Worm (Caenorhabditis elegans) whole organism, young adult: ENCODE data around the gene fbxb-107.

Experiments used
- B0035.1 ChIP-seq: sonication (generic microtip); optimal IDR thresholded peaks from 2 replicates; lab custom pipeline; 2016; ENCODE audit warnings: missing genetic modification characterization, mild to moderate bottlenecking, missing compliant biosample characterization, missing genotype, missing genetic modification reagents
- F23B12.7 ChIP-seq: sonication (generic microtip); optimal IDR thresholded peaks from 2 replicates; lab custom pipeline; 2017; ENCODE audit warnings: missing genetic modification characterization, mild to moderate bottlenecking, missing compliant biosample characterization, antibody characterized with exemption, moderate library complexity; ENCODE audit not compliant: insufficient read depth
- F39B2.1 ChIP-seq: fragments of 200-800 bp; sonication (Bioruptor generic); IDR thresholded peaks from 2 replicates; pipeline ENCODE4 v1.3.6; 2022; ENCODE audit warnings: missing genetic modification reagents, missing genetic modification characterization, missing compliant biosample characterization
- ZK185.1 ChIP-seq: sonication (generic microtip); optimal IDR thresholded peaks from 2 replicates; lab custom pipeline; 2016; ENCODE audit warnings: mild to moderate bottlenecking, missing genetic modification characterization, missing compliant biosample characterization; ENCODE audit not compliant: poor library complexity, severe bottlenecking
- aptf-3 ChIP-seq: fragments of 200-800 bp; sonication (Bioruptor generic); IDR thresholded peaks from 2 replicates; pipeline ENCODE4 v1.3.6; 2022; ENCODE audit warnings: missing genetic modification characterization, missing compliant biosample characterization
- attf-5 ChIP-seq: fragments of 200-800 bp; sonication (Bioruptor generic); optimal IDR thresholded peaks from 2 replicates; lab custom pipeline; 2018; ENCODE audit warnings: mild to moderate bottlenecking, missing genetic modification characterization, missing compliant biosample characterization
- bed-2 ChIP-seq: fragments of 200-800 bp; sonication (Bioruptor generic); IDR thresholded peaks from 2 replicates; pipeline ENCODE4 v1.3.6; 2022; ENCODE audit warnings: missing genetic modification reagents, missing genetic modification characterization, missing compliant biosample characterization
- ccch-3 ChIP-seq: fragments of 200-800 bp; sonication (Bioruptor generic); optimal IDR thresholded peaks from 2 replicates; lab custom pipeline; 2018; ENCODE audit warnings: mild to moderate bottlenecking, missing genetic modification characterization, missing compliant biosample characterization
- ceh-27 ChIP-seq: fragments of 200-800 bp; sonication (Bioruptor generic); optimal IDR thresholded peaks from 2 replicates; lab custom pipeline; 2018; ENCODE audit warnings: mild to moderate bottlenecking, missing genetic modification characterization, moderate library complexity, missing compliant biosample characterization
- ceh-40 ChIP-seq: fragments of 200-800 bp; sonication (Bioruptor generic); IDR thresholded peaks from 2 replicates; pipeline ENCODE4 v1.3.6; 2022; ENCODE audit warnings: missing genetic modification characterization, missing compliant biosample characterization
- ceh-91 ChIP-seq: fragments of 200-800 bp; sonication (Bioruptor generic); IDR thresholded peaks from 2 replicates; pipeline ENCODE4 v1.3.6; 2022; ENCODE audit warnings: missing genetic modification reagents, missing genetic modification characterization, missing compliant biosample characterization
- chd-7 ChIP-seq: sonication (generic microtip); optimal IDR thresholded peaks from 2 replicates; lab custom pipeline; 2016; ENCODE audit warnings: mild to moderate bottlenecking, missing genetic modification characterization, moderate library complexity, missing compliant biosample characterization
- efl-1 ChIP-seq: fragments of 150-350 bp; optimal IDR thresholded peaks from 2 replicates; lab custom pipeline; 2014; ENCODE audit warnings: missing biosample characterization, missing genetic modification reagents, missing genetic modification characterization
- ets-4 ChIP-seq: fragments of 200-800 bp; sonication (Bioruptor generic); optimal IDR thresholded peaks from 2 replicates; lab custom pipeline; 2018; ENCODE audit warnings: mild to moderate bottlenecking, missing genetic modification characterization, missing compliant biosample characterization
- gei-17 ChIP-seq: fragments of 200-800 bp; sonication (Bioruptor generic); optimal IDR thresholded peaks from 2 replicates; lab custom pipeline; 2018; ENCODE audit warnings: mild to moderate bottlenecking, missing genetic modification characterization, missing compliant biosample characterization
- hmg-1.2 ChIP-seq: fragments of 200-800 bp; sonication (Bioruptor generic); IDR thresholded peaks from 2 replicates; pipeline ENCODE4 v1.3.6; 2022; ENCODE audit warnings: missing genetic modification reagents, missing genetic modification characterization, missing compliant biosample characterization
- hrde-1 ChIP-seq: sonication (generic microtip); optimal IDR thresholded peaks from 2 replicates; lab custom pipeline; 2016; ENCODE audit warnings: missing genetic modification characterization, mild to moderate bottlenecking, missing compliant biosample characterization, moderate library complexity, missing genotype, missing genetic modification reagents, borderline replicate concordance
- hsf-1 ChIP-seq: fragments of 200-800 bp; sonication (Bioruptor generic); IDR thresholded peaks from 2 replicates; pipeline ENCODE4 v1.3.6; 2022; ENCODE audit warnings: missing genetic modification reagents, missing genetic modification characterization, missing compliant biosample characterization
- let-526 ChIP-seq: fragments of 200-800 bp; sonication (Bioruptor generic); IDR thresholded peaks from 2 replicates; pipeline ENCODE4 v1.3.6; 2022; ENCODE audit warnings: missing genetic modification reagents, missing genetic modification characterization, missing compliant biosample characterization
- let-607 ChIP-seq, 2 experiments: fragments of 200-800 bp in 1 of 2; sonication (Bioruptor generic) in 1 of 2; sonication (generic microtip) in 1 of 2; optimal IDR thresholded peaks; 2 replicates each; lab custom pipeline; 2016 to 2018; ENCODE audit warnings: mild to moderate bottlenecking in 2 of 2, missing compliant biosample characterization in 2 of 2, missing genetic modification characterization in 2 of 2, moderate library complexity in 2 of 2, missing genotype in 1 of 2
- lsy-27 ChIP-seq: sonication (generic microtip); optimal IDR thresholded peaks from 2 replicates; lab custom pipeline; 2017; ENCODE audit warnings: missing genetic modification characterization, mild to moderate bottlenecking, missing compliant biosample characterization, antibody characterized with exemption, missing genotype, borderline replicate concordance; ENCODE audit not compliant: insufficient read depth
- madf-10 ChIP-seq: sonication (generic microtip); optimal IDR thresholded peaks from 2 replicates; lab custom pipeline; 2016; ENCODE audit warnings: mild to moderate bottlenecking, missing genetic modification characterization, missing compliant biosample characterization
- mcd-1 ChIP-seq: fragments of 200-800 bp; sonication (Bioruptor generic); IDR thresholded peaks from 2 replicates; pipeline ENCODE4 v1.3.6; 2022; ENCODE audit warnings: missing genetic modification reagents, missing genetic modification characterization, missing compliant biosample characterization
- mel-28 ChIP-seq: sonication (generic microtip); optimal IDR thresholded peaks from 2 replicates; lab custom pipeline; 2016; ENCODE audit warnings: borderline replicate concordance, mild to moderate bottlenecking, missing genetic modification characterization, missing compliant biosample characterization
- mes-4 ChIP-seq: sonication (generic microtip); optimal IDR thresholded peaks from 2 replicates; lab custom pipeline; 2016; ENCODE audit warnings: missing genotype, missing genetic modification characterization, missing compliant biosample characterization
- mxl-1 ChIP-seq: sonication (generic microtip); optimal IDR thresholded peaks from 2 replicates; lab custom pipeline; 2016; ENCODE audit warnings: missing genetic modification characterization, missing compliant biosample characterization
- nhr-120 ChIP-seq: fragments of 200-800 bp; sonication (Bioruptor generic); IDR thresholded peaks from 2 replicates; pipeline ENCODE4 v1.3.6; 2022; ENCODE audit warnings: missing genetic modification characterization, missing compliant biosample characterization
- nhr-179 ChIP-seq: sonication (generic microtip); optimal IDR thresholded peaks from 2 replicates; lab custom pipeline; 2016; ENCODE audit warnings: mild to moderate bottlenecking, missing genetic modification characterization, missing compliant biosample characterization
- nhr-90 ChIP-seq: sonication (generic microtip); optimal IDR thresholded peaks from 2 replicates; lab custom pipeline; 2016; ENCODE audit warnings: missing genotype, mild to moderate bottlenecking, missing genetic modification characterization, missing compliant biosample characterization
- sea-2 ChIP-seq: fragments of 200-800 bp; sonication (Bioruptor generic); IDR thresholded peaks from 2 replicates; pipeline ENCODE4 v1.3.6; 2022; ENCODE audit warnings: missing genetic modification characterization, missing compliant biosample characterization
- snpc-4 ChIP-seq, 5 experiments: fragments of 150-350 bp in 1 of 5; sonication (generic microtip) in 4 of 5; optimal IDR thresholded peaks; 2 replicates each; lab custom pipeline; 2014 to 2018; ENCODE audit warnings: missing genetic modification characterization in 5 of 5, missing biosample characterization in 3 of 5, antibody characterized with exemption in 2 of 5, mild to moderate bottlenecking in 2 of 5, missing compliant biosample characterization in 2 of 5, missing genotype in 2 of 5, moderate library complexity in 2 of 5, missing genetic modification reagents in 1 of 5
- somi-1 ChIP-seq: fragments of 200-800 bp; sonication (Bioruptor generic); optimal IDR thresholded peaks from 2 replicates; lab custom pipeline; 2018; ENCODE audit warnings: mild to moderate bottlenecking, missing genetic modification characterization, missing compliant biosample characterization
- tbx-9 ChIP-seq: sonication (generic microtip); optimal IDR thresholded peaks from 2 replicates; lab custom pipeline; 2016; ENCODE audit warnings: borderline replicate concordance, missing genetic modification characterization, inconsistent platforms, missing compliant biosample characterization
- unc-130 ChIP-seq: sonication (generic microtip); optimal IDR thresholded peaks from 2 replicates; lab custom pipeline; 2016; ENCODE audit warnings: missing genetic modification reagents, missing genetic modification characterization, missing compliant biosample characterization
- xnd-1 ChIP-seq: sonication (generic microtip); optimal IDR thresholded peaks from 2 replicates; lab custom pipeline; 2016; ENCODE audit warnings: missing genotype, missing genetic modification reagents, missing genetic modification characterization, missing compliant biosample characterization
- ztf-18 ChIP-seq: sonication (generic microtip); optimal IDR thresholded peaks from 2 replicates; lab custom pipeline; 2016; ENCODE audit warnings: missing genotype, mild to moderate bottlenecking, missing genetic modification characterization, missing compliant biosample characterization
- ztf-25 ChIP-seq: fragments of 200-800 bp; sonication (Bioruptor generic); IDR thresholded peaks from 2 replicates; pipeline ENCODE4 v1.3.6; 2022; ENCODE audit warnings: missing genetic modification reagents, missing genetic modification characterization, missing compliant biosample characterization

The fbxb-107 gene

ce11 chrII:2774904-2775303 lies 16.3 kb downstream of the fbxb-107 start, which contains the start of gene fbxb-111:
Gene fbxb-111 (minus strand): TSS chrII:2775004.
- no peak for TF ChIP-seq mes-4
- TF ChIP-seq chd-7 (tag; lab: Kevin White, UChicago) = no peak
- no peak for TF ChIP-seq ceh-40 (GFP tag; lab: Robert Waterston, UW)
- no peak for TF ChIP-seq unc-130
- TF ChIP-seq ets-4 = no peak
- TF ChIP-seq snpc-4 (GFP tag; optimal IDR thresholded peaks at IDR 0.05; lab: Kevin White, UChicago) = no peak
- TF ChIP-seq snpc-4 (tag; optimal IDR thresholded peaks at IDR 0.05; lab: Kevin White, UChicago) = no peak
- TF ChIP-seq mcd-1 (GFP tag; lab: Robert Waterston, UW) = no peak
- TF ChIP-seq B0035.1 (tag; lab: Kevin White, UChicago) = no peak
- TF ChIP-seq ceh-91 = no peak
- TF ChIP-seq mel-28 (tag; lab: Kevin White, UChicago) = no peak
- TF ChIP-seq ZK185.1 = no peak

ce11 chrII:2777846-2778245 lies 19.3 kb downstream of the fbxb-107 start, which contains the start of gene F08D12.4:
Gene F08D12.4 (plus strand): TSS chrII:2778146.
- TF ChIP-seq nhr-179 (no peak), let-607 (tag; optimal IDR thresholded peaks at IDR 0.05; lab: Kevin White, UChicago) (no peak), mxl-1 (no peak), bed-2 (GFP tag; lab: Robert Waterston, UW) (no peak), nhr-90 (no peak), xnd-1 (tag; lab: Kevin White, UChicago) (no peak), hmg-1.2 (no peak), hsf-1 (GFP tag; lab: Robert Waterston, UW) (no peak), let-526 (GFP tag; lab: Robert Waterston, UW) (no peak), ztf-25 (GFP tag; lab: Robert Waterston, UW) (no peak), hrde-1 (tag; lab: Kevin White, UChicago) (no peak), sea-2 (GFP tag; lab: Robert Waterston, UW) (no peak)

ce11 chrII:2779253-2779652 lies 20.7 kb downstream of the fbxb-107 start, which contains the start of gene F08D12.3:
Gene F08D12.3 (plus strand): TSS chrII:2779553.
- no peak for TF ChIP-seq aptf-3 (GFP tag; lab: Robert Waterston, UW)
- no peak for TF ChIP-seq chd-7 (tag; lab: Kevin White, UChicago)
- no peak for TF ChIP-seq nhr-120 (GFP tag; lab: Robert Waterston, UW)
- no peak for TF ChIP-seq F23B12.7 (tag; lab: Kevin White, UChicago)
- no peak for TF ChIP-seq tbx-9 (tag; lab: Kevin White, UChicago)
- TF ChIP-seq xnd-1 (tag; lab: Kevin White, UChicago) = no peak
- TF ChIP-seq ztf-18 (tag; lab: Kevin White, UChicago) = no peak
- no peak for TF ChIP-seq attf-5 (GFP tag; lab: Kevin White, UChicago)
- no peak for TF ChIP-seq lsy-27 (tag; lab: Kevin White, UChicago)
- no peak for TF ChIP-seq gei-17
- no peak for TF ChIP-seq snpc-4 (GFP tag; optimal IDR thresholded peaks at IDR 0.05; lab: Kevin White, UChicago)
- no peak for TF ChIP-seq snpc-4 (tag; optimal IDR thresholded peaks at IDR 0.05; lab: Kevin White, UChicago)
- no peak for TF ChIP-seq madf-10 (tag; lab: Kevin White, UChicago)
- no peak for TF ChIP-seq mes-4
- TF ChIP-seq somi-1 (GFP tag; lab: Kevin White, UChicago) = no peak
- no peak for TF ChIP-seq ceh-27
- no peak for TF ChIP-seq efl-1 (GFP tag; lab: Kevin White, UChicago)
- TF ChIP-seq ccch-3 = no peak
- no peak for TF ChIP-seq F39B2.1
